Worm (Caenorhabditis elegans): ENCODE data around the gene T02E9.6.
A peak's percentile ranks its signal among the peaks of the same experiment; 100 is the strongest.

The T02E9.6 gene

DNA sequence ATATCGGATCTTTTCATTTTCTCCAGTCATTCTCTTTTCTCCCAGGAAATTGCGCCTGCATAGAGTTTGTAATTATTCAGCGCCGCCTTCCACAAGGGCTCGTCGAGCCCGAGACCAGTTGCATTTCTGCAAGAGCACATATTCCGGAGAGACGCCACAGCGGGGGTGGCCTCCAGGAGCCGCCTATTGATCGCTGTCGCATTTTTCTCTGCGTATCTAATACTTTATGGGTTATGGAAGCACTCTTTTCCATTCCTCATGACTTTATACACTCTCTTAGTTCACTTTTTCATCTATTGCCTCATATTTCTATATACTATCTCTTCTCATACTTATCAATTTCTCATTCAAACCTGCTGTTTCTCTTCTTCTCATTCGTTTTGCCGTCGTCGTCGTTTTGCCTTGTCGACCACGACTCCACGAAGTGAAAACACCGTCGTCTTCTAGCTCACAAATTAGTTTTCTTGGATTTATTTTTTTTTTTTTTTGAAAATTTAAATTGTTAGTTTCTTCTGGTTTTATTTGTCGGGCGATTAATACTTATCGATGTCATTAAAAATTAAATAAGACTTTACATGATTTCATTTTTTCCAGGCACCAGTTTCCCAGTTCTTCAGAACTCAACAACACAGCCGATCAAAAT lies 41.2 kb upstream of the T02E9.6 start, which contains the start of gene cnb-1 (continued):
- TF ChIP-seq dve-1 (tag; optimal IDR thresholded peaks at IDR 0.05; ENCODE audit: insufficient read depth) (peak; percentile 42), nhr-28 (tag; optimal IDR thresholded peaks at IDR 0.05) (peak; percentile 6), nhr-10 (tag; optimal IDR thresholded peaks at IDR 0.05) (no peak), zag-1 (tag; optimal IDR thresholded peaks at IDR 0.05) (no peak), spr-1 (tag; optimal IDR thresholded peaks at IDR 0.05) (peak; percentile 3), Y75B8A.6 (GFP tag; IDR thresholded peaks at IDR 0.05) (no peak), rbr-2 (tag; optimal IDR thresholded peaks at IDR 0.05) (peak; percentile 77), unc-62 (GFP tag; optimal IDR thresholded peaks at IDR 0.05 in 1 of 2) (peak in 1 of 2 experiments; percentile 91), unc-62 (tag; optimal IDR thresholded peaks at IDR 0.05) (no peak), pha-4 (GFP tag; IDR thresholded peaks at IDR 0.05) (peak; percentile 47; the same call in 1 of the 2 replicates), pha-4 (tag; optimal IDR thresholded peaks at IDR 0.05) (no peak), fkh-10 (GFP tag; optimal IDR thresholded peaks at IDR 0.05) (peak; percentile 54)

DNA sequence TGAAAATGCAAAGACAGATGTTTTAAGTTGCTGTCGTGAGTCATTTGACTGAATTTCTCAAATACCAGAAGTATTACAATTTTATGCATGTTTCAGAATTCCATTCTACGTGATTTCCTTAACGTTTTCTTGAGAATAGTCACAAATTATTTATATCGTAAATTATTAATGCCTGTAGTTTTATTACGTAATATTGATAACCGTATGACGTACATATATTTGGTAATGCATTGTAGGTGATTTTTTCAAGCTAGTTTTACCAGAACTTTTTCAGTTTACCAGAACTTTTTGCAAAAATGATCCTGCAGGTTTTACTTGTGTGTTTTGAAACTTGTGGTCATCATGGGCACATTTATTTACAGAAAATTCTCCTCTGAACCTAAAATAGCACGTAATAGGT lies 39.8 kb upstream of the T02E9.6 start:
- TF ChIP-seq lin-1 (GFP tag; IDR thresholded peaks at IDR 0.05) (no peak), lin-15B (tag; optimal IDR thresholded peaks at IDR 0.05) (no peak), nhr-111 (GFP tag; optimal IDR thresholded peaks at IDR 0.05) (no peak), lsy-2 (tag; optimal IDR thresholded peaks at IDR 0.05) (no peak), Y5F2A.4 (GFP tag; optimal IDR thresholded peaks at IDR 0.05) (no peak), T20F7.1 (GFP tag; optimal IDR thresholded peaks at IDR 0.05) (no peak), daf-19 (GFP tag; conservative IDR thresholded peaks at IDR 0.05) (no peak), nhr-10 (tag; optimal IDR thresholded peaks at IDR 0.05) (no peak), nhr-102 (tag; optimal IDR thresholded peaks at IDR 0.05) (no peak), pha-4 (GFP tag; IDR thresholded peaks at IDR 0.05) (no peak), pha-4 (tag; optimal IDR thresholded peaks at IDR 0.05) (no peak), lin-29 (GFP tag; IDR thresholded peaks at IDR 0.05) (no peak), F44E2.7 (GFP tag; IDR thresholded peaks at IDR 0.05) (no peak), ces-1 (GFP tag; optimal IDR thresholded peaks at IDR 0.05) (no peak), R02D3.7 (tag; optimal IDR thresholded peaks at IDR 0.05) (no peak)

DNA sequence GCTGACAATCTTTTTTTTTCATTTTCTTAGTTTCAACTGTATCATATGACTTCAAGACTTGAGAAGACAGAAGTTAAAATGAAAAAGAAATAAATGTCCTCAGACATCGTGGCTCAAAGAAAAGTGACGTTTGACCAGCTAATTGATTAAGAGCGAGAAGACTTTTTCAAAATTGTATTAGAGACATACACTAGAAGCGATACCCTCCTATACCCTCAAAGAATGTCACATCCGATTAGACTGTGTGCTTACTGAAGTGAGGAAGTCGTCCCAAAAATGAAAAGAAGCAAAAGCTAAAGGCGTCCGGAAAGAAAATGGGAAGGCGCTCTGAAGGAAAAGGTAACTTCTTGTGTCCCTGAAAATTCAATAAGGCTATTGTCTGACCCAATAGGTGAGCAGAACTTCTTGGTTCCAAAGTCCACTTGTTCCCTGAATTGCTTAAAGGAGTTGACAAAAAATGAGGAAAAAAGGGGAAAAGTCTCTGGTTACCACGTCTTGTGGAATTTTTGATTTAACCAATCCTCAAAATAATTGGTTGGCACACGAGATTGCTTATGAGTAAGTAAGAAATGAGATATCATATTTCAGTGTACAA lies 38.3 kb upstream of the T02E9.6 start:
- TF ChIP-seq zip-11 (GFP tag; IDR thresholded peaks at IDR 0.05): no peak
- no peak for TF ChIP-seq daf-12 (tag; optimal IDR thresholded peaks at IDR 0.05)
- TF ChIP-seq Y5F2A.4 (GFP tag; optimal IDR thresholded peaks at IDR 0.05): no peak
- TF ChIP-seq aha-1 (tag): peak; percentile 91
- no peak for TF ChIP-seq gei-8 (GFP tag; optimal IDR thresholded peaks at IDR 0.05)
- TF ChIP-seq dmd-9 (GFP tag; IDR thresholded peaks at IDR 0.05): no peak
- no peak for TF ChIP-seq ztf-11 (tag; optimal IDR thresholded peaks at IDR 0.05)
- no peak for TF ChIP-seq Y75B8A.6 (GFP tag; IDR thresholded peaks at IDR 0.05)

DNA sequence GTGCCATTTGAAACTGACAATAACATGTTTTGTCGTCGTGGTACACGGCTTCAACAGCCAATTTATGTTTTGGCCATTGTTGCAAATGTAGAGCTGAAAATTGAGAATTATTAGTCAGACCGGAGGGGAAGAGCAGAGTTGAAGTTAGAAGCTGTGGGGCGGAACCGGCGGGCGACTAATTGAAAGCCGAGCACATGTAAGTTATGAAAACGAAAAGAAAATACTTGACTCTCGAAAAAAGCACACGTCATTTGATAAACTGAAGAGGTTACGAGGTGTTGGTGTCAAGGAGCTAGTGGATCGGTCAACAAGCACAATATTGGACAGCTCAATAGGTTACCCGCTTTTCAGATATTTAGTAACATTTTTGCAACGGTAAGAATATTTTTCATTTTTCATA lies 32.0 kb upstream of the T02E9.6 start, which contains the start of gene dop-5:
TSS of gene dop-5 (minus strand) at position 101 of the 400 bp plus-strand sequence.
- TF ChIP-seq aha-1 (tag): peak; percentile 75
- TF ChIP-seq hmg-1.1 (GFP tag; IDR thresholded peaks at IDR 0.05): no peak

DNA sequence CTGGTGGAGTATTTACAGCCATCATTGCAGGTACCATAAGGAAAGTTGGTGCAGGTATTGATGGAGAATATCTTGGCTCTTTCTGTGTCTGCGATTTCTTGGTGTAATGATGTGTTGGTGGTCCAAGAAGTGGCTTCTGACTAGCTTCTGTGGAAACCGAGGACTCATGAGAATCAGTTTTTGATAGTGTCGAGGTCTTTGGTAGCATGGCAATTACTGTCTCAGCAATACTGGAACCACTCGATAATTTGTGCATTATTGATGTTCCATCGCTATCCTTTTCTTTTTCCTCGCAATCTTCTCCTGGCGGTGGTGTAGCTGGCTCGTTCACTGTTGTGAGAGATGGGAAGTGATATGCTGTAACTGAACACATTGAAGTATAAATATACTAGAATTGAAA lies 29.5 kb upstream of the T02E9.6 start:
- TF ChIP-seq aha-1 (tag) (peak; percentile 92), unc-62 (GFP tag; optimal IDR thresholded peaks at IDR 0.05 in 1 of 2) (peak in 1 of 2 experiments; percentile 57), unc-62 (tag; optimal IDR thresholded peaks at IDR 0.05) (no peak), dmd-6 (GFP tag; IDR thresholded peaks at IDR 0.05) (no peak)

Measured in whole organism, L4 larva.